Fruit fly (Drosophila melanogaster) whole organism, prepupa: ENCODE measurements around the gene trbd.

ENCODE experiments used
- CG10669 ChIP-seq: fragments of 200-800 bp; sonication (Bioruptor generic); optimal IDR thresholded peaks from 3 replicates; lab custom pipeline; 2018; ENCODE audit warnings: missing biosample characterization, mild to moderate bottlenecking, missing genetic modification characterization, moderate library complexity
- CG11294 ChIP-seq: fragments of 200-800 bp; sonication (Bioruptor generic); IDR thresholded peaks from 2 replicates; pipeline ENCODE4 v1.3.6; 2022; ENCODE audit warnings: missing biosample characterization, missing genetic modification characterization
- CG11902 ChIP-seq: fragments of 200-800 bp; sonication (Bioruptor generic); optimal IDR thresholded peaks from 3 replicates; lab custom pipeline; 2016; ENCODE audit warnings: missing biosample characterization, missing genetic modification characterization
- CG15336 ChIP-seq: fragments of 200-800 bp; sonication (Bioruptor generic); IDR thresholded peaks from 2 replicates; pipeline ENCODE4 v1.3.6; 2022; ENCODE audit warnings: missing biosample characterization, missing genetic modification characterization
- CG1621 ChIP-seq: fragments of 200-800 bp; sonication (Bioruptor generic); optimal IDR thresholded peaks from 3 replicates; lab custom pipeline; 2018; ENCODE audit warnings: missing biosample characterization, mild to moderate bottlenecking, missing genetic modification characterization
- CG16779 ChIP-seq: fragments of 200-800 bp; sonication (Bioruptor generic); optimal IDR thresholded peaks from 3 replicates; lab custom pipeline; 2017; ENCODE audit warnings: missing biosample characterization, mild to moderate bottlenecking, missing genetic modification characterization
- CG31627 ChIP-seq: fragments of 200-800 bp; sonication (Bioruptor generic); optimal IDR thresholded peaks from 3 replicates; lab custom pipeline; 2016; ENCODE audit warnings: missing biosample characterization, missing genetic modification characterization
- CG32006 ChIP-seq: fragments of 200-800 bp; sonication (Bioruptor generic); optimal IDR thresholded peaks from 3 replicates; lab custom pipeline; 2017; ENCODE audit warnings: missing biosample characterization, mild to moderate bottlenecking, missing genetic modification characterization
- CG34406 ChIP-seq: fragments of 200-800 bp; sonication (Bioruptor generic); optimal IDR thresholded peaks from 3 replicates; lab custom pipeline; 2016; ENCODE audit warnings: missing biosample characterization, missing genetic modification characterization
- CG6163 ChIP-seq: fragments of 200-800 bp; sonication (Bioruptor generic); IDR thresholded peaks from 3 replicates; pipeline ENCODE4 v1.3.6; 2022; ENCODE audit warnings: missing biosample characterization, missing genetic modification characterization
- CG6276 ChIP-seq: fragments of 200-800 bp; sonication (Bioruptor generic); optimal IDR thresholded peaks from 2 replicates; lab custom pipeline; 2017; ENCODE audit warnings: missing biosample characterization, mild to moderate bottlenecking, missing genetic modification characterization
- CG6792 ChIP-seq: fragments of 200-800 bp; sonication (Bioruptor generic); optimal IDR thresholded peaks from 3 replicates; lab custom pipeline; 2016; ENCODE audit warnings: missing biosample characterization, missing genetic modification characterization
- CG6808 ChIP-seq: fragments of 200-800 bp; sonication (Bioruptor generic); optimal IDR thresholded peaks from 3 replicates; lab custom pipeline; 2017; ENCODE audit warnings: missing biosample characterization, missing genetic modification characterization, mild to moderate bottlenecking, moderate library complexity, missing genetic modification reagents
- CG6854 ChIP-seq: fragments of 200-800 bp; sonication (Bioruptor generic); optimal IDR thresholded peaks from 2 replicates; lab custom pipeline; 2017; ENCODE audit warnings: missing biosample characterization, mild to moderate bottlenecking, missing genetic modification characterization
- CG7368 ChIP-seq: fragments of 200-800 bp; sonication (Bioruptor generic); optimal IDR thresholded peaks from 3 replicates; lab custom pipeline; 2016; ENCODE audit warnings: missing biosample characterization, missing genetic modification characterization
- CG8119 ChIP-seq: fragments of 200-800 bp; sonication (Bioruptor generic); IDR thresholded peaks from 3 replicates; pipeline ENCODE4 v1.3.6; 2022; ENCODE audit warnings: missing biosample characterization, missing genetic modification characterization
- CG8319 ChIP-seq: fragments of 200-800 bp; sonication (Bioruptor generic); optimal IDR thresholded peaks from 3 replicates; lab custom pipeline; 2016; ENCODE audit warnings: missing biosample characterization, missing genetic modification characterization
- Eip75B ChIP-seq: fragments of 200-800 bp; sonication (Bioruptor generic); optimal IDR thresholded peaks from 3 replicates; lab custom pipeline; 2016; ENCODE audit warnings: missing biosample characterization, missing genetic modification characterization
- Ets21C ChIP-seq: fragments of 200-800 bp; sonication (Bioruptor generic); optimal IDR thresholded peaks from 3 replicates; lab custom pipeline; 2016; ENCODE audit warnings: missing biosample characterization, missing genetic modification characterization
- Ets96B ChIP-seq: fragments of 200-800 bp; optimal IDR thresholded peaks from 2 replicates; lab custom pipeline; 2019; ENCODE audit warnings: missing biosample characterization, mild to moderate bottlenecking, missing genetic modification characterization, moderate library complexity
- Met ChIP-seq: fragments of 200-800 bp; sonication (Bioruptor generic); optimal IDR thresholded peaks from 3 replicates; lab custom pipeline; 2016; ENCODE audit warnings: missing biosample characterization, missing genetic modification characterization
- OdsH ChIP-seq: fragments of 200-800 bp; sonication (Bioruptor generic); optimal IDR thresholded peaks from 3 replicates; lab custom pipeline; 2016; ENCODE audit warnings: missing biosample characterization, missing genetic modification characterization
- Smox ChIP-seq: fragments of 200-800 bp; sonication (Bioruptor generic); optimal IDR thresholded peaks from 3 replicates; lab custom pipeline; 2016; ENCODE audit warnings: missing biosample characterization, missing genetic modification characterization
- Sox14 ChIP-seq: fragments of 200-800 bp; sonication (Bioruptor generic); optimal IDR thresholded peaks from 3 replicates; lab custom pipeline; 2016; ENCODE audit warnings: missing biosample characterization, missing genetic modification characterization
- Sox15 ChIP-seq: fragments of 200-800 bp; sonication (Bioruptor generic); optimal IDR thresholded peaks from 3 replicates; lab custom pipeline; 2016; ENCODE audit warnings: missing biosample characterization, missing genetic modification characterization
- achi ChIP-seq: fragments of 200-800 bp; sonication (Bioruptor generic); optimal IDR thresholded peaks from 3 replicates; lab custom pipeline; 2016; ENCODE audit warnings: missing biosample characterization, missing genetic modification characterization
- acj6 ChIP-seq: fragments of 200-800 bp; sonication (Bioruptor generic); optimal IDR thresholded peaks from 3 replicates; lab custom pipeline; 2016; ENCODE audit warnings: missing biosample characterization, missing genetic modification characterization
- cyc ChIP-seq: fragments of 200-800 bp; sonication (Bioruptor generic); optimal IDR thresholded peaks from 3 replicates; lab custom pipeline; 2016; ENCODE audit warnings: missing biosample characterization, missing genetic modification characterization
- dac ChIP-seq: fragments of 200-800 bp; sonication (Bioruptor generic); optimal IDR thresholded peaks from 2 replicates; lab custom pipeline; 2017; ENCODE audit warnings: missing biosample characterization, mild to moderate bottlenecking, missing genetic modification characterization
- dsx ChIP-seq: fragments of 200-800 bp; optimal IDR thresholded peaks from 3 replicates; lab custom pipeline; 2019; ENCODE audit warnings: missing biosample characterization, mild to moderate bottlenecking, missing genetic modification characterization, moderate library complexity; ENCODE audit not compliant: poor library complexity, severe bottlenecking
- eg ChIP-seq: fragments of 200-800 bp; sonication (Bioruptor generic); IDR thresholded peaks from 3 replicates; pipeline ENCODE4 v1.3.6; 2022; ENCODE audit warnings: missing biosample characterization, missing genetic modification characterization
- esn ChIP-seq: fragments of 200-800 bp; sonication (Bioruptor generic); optimal IDR thresholded peaks from 2 replicates; lab custom pipeline; 2016; ENCODE audit warnings: missing biosample characterization, mild to moderate bottlenecking, missing genetic modification characterization, moderate library complexity
- fd85E ChIP-seq: fragments of 200-800 bp; sonication (Bioruptor generic); optimal IDR thresholded peaks from 3 replicates; lab custom pipeline; 2016; ENCODE audit warnings: missing biosample characterization, missing genetic modification characterization
- lz ChIP-seq: fragments of 200-800 bp; sonication (Bioruptor generic); optimal IDR thresholded peaks from 3 replicates; lab custom pipeline; 2016; ENCODE audit warnings: missing biosample characterization, missing genetic modification characterization
- pdm3 ChIP-seq: fragments of 200-800 bp; sonication (Bioruptor generic); optimal IDR thresholded peaks from 3 replicates; lab custom pipeline; 2016; ENCODE audit warnings: missing biosample characterization, missing genetic modification characterization
- salr ChIP-seq, 2 experiments: fragments of 200-800 bp; sonication (Bioruptor generic); optimal IDR thresholded peaks; 3 replicates each; lab custom pipeline; 2016 to 2018; ENCODE audit warnings: missing biosample characterization in 2 of 2, missing genetic modification characterization in 2 of 2, mild to moderate bottlenecking in 1 of 2
- ss ChIP-seq, 2 experiments: fragments of 200-800 bp; sonication (Bioruptor generic); optimal IDR thresholded peaks; 2 replicates in 1 of 2; 3 replicates in 1 of 2; lab custom pipeline; 2017 to 2018; ENCODE audit warnings: mild to moderate bottlenecking in 2 of 2, missing biosample characterization in 2 of 2, missing genetic modification characterization in 2 of 2, moderate library complexity in 1 of 2
- svp ChIP-seq: fragments of 200-800 bp; sonication (Bioruptor generic); peaks from one replicate; lab custom pipeline; 2016; ENCODE audit warnings: missing biosample characterization, missing genetic modification characterization
- vri ChIP-seq: fragments of 200-800 bp; sonication (Bioruptor generic); optimal IDR thresholded peaks from 3 replicates; lab custom pipeline; 2016; ENCODE audit warnings: missing biosample characterization, mild to moderate bottlenecking, missing genetic modification characterization

The trbd gene

dm6 chr3R:9759360-9760191 is 48.7 kb upstream of the trbd start, which contains the start of gene Mpi (continued):
- no peak for TF ChIP-seq CG34406 (GFP tag; lab: Kevin White, UChicago)

dm6 chr3R:9756187-9756586 is 45.4 kb upstream of the trbd start, which contains the start of the genes Alg12 and Rpt3R:
Alg12 (plus strand) TSS chr3R:9756491.
Rpt3R (minus strand) TSS chr3R:9756510.
- TF ChIP-seq CG6854 (GFP tag; lab: Kevin White, UChicago), result no peak
- TF ChIP-seq dsx, result no peak
- TF ChIP-seq CG32006 (GFP tag; lab: Kevin White, UChicago), result no peak
- no peak for TF ChIP-seq Sox14 (GFP tag; lab: Kevin White, UChicago)
- no peak for TF ChIP-seq CG6792 (GFP tag; lab: Kevin White, UChicago)
- no peak for TF ChIP-seq ss (GFP tag; optimal IDR thresholded peaks at IDR 0.05; lab: Kevin White, UChicago)
- TF ChIP-seq Ets96B, result no peak
- TF ChIP-seq fd85E (GFP tag; lab: Kevin White, UChicago), result no peak
- TF ChIP-seq Sox15 (GFP tag; lab: Kevin White, UChicago), result no peak
- no peak for TF ChIP-seq CG11294 (GFP tag; lab: Robert Waterston, UW)
- TF ChIP-seq lz (GFP tag; lab: Kevin White, UChicago), result no peak

- TF ChIP-seq CG31627 (GFP tag; lab: Kevin White, UChicago), result no peak
- TF ChIP-seq eg, result no peak
- no peak for TF ChIP-seq cyc (GFP tag; lab: Kevin White, UChicago)
- no peak for TF ChIP-seq CG6854 (GFP tag; lab: Kevin White, UChicago)
- TF ChIP-seq ss (GFP tag; optimal IDR thresholded peaks at IDR 0.05; lab: Kevin White, UChicago), result no peak
- no peak for TF ChIP-seq Ets96B
- no peak for TF ChIP-seq vri (GFP tag; lab: Kevin White, UChicago)
- TF ChIP-seq acj6, result no peak
- TF ChIP-seq Ets21C (GFP tag; lab: Kevin White, UChicago), result no peak
- TF ChIP-seq svp (GFP tag; lab: Kevin White, UChicago), result no peak
- TF ChIP-seq Sox14 (GFP tag; lab: Kevin White, UChicago), result no peak
- TF ChIP-seq Eip75B (GFP tag; lab: Kevin White, UChicago), result no peak
- TF ChIP-seq CG8319 (GFP tag; lab: Kevin White, UChicago), result no peak
- TF ChIP-seq CG6808, result no peak
- TF ChIP-seq esn, result no peak
- TF ChIP-seq CG10669 (GFP tag; lab: Kevin White, UChicago), result no peak
- TF ChIP-seq CG6276 (GFP tag; lab: Kevin White, UChicago), result no peak
- no peak for TF ChIP-seq CG16779 (tag; lab: Kevin White, UChicago)
- no peak for TF ChIP-seq dac
- no peak for TF ChIP-seq CG11902 (GFP tag; lab: Kevin White, UChicago)
Measured at dm6 chr3R:9754487-9754886, 43.6 kb upstream of the trbd start, which contains the start of gene Tti1. Tti1 (minus strand) TSS chr3R:9754686.

- TF ChIP-seq ss (GFP tag; optimal IDR thresholded peaks at IDR 0.05; lab: Kevin White, UChicago) (no peak), vri (GFP tag; lab: Kevin White, UChicago) (no peak), CG6854 (GFP tag; lab: Kevin White, UChicago) (no peak), dac (no peak), CG1621 (tag; lab: Kevin White, UChicago) (no peak), Met (GFP tag; lab: Kevin White, UChicago) (no peak), CG8119 (GFP tag; lab: Robert Waterston, UW) (no peak), achi (GFP tag; lab: Kevin White, UChicago) (no peak), CG15336 (GFP tag; lab: Robert Waterston, UW) (no peak), salr (GFP tag; optimal IDR thresholded peaks at IDR 0.05; lab: Kevin White, UChicago) (no peak), pdm3 (no peak), CG6163 (GFP tag; lab: Robert Waterston, UW) (no peak), OdsH (GFP tag; lab: Kevin White, UChicago) (no peak), CG7368 (GFP tag; lab: Kevin White, UChicago) (no peak), Sox15 (GFP tag; lab: Kevin White, UChicago) (no peak), Smox (GFP tag; lab: Kevin White, UChicago) (no peak), Ets21C (GFP tag; lab: Kevin White, UChicago) (no peak), CG34406 (GFP tag; lab: Kevin White, UChicago) (no peak)
Measured at dm6 chr3R:9747900-9748663, 37.2 kb upstream of the trbd start.
